Worm (Caenorhabditis elegans) whole organism, early embryonic: Measurements from ENCODE around the gene gst-11.

Experiments used
- B0310.2 ChIP-seq: sonication (generic microtip); optimal IDR thresholded peaks from 2 replicates; lab custom pipeline; 2016; ENCODE audit warnings: mild to moderate bottlenecking, missing genetic modification characterization, missing compliant biosample characterization
- F13C5.2 ChIP-seq: sonication (generic microtip); optimal IDR thresholded peaks from 2 replicates; lab custom pipeline; 2017; ENCODE audit warnings: mild to moderate bottlenecking, missing genetic modification characterization, inconsistent platforms, missing compliant biosample characterization
- aly-1 ChIP-seq: sonication (generic microtip); optimal IDR thresholded peaks from 2 replicates; lab custom pipeline; 2016; ENCODE audit warnings: missing genetic modification characterization, missing compliant biosample characterization
- ama-1 ChIP-seq: fragments of 150-350 bp; optimal IDR thresholded peaks from 2 replicates; lab custom pipeline; 2014
- ceh-13 ChIP-seq: fragments of 200-800 bp; sonication (Bioruptor generic); optimal IDR thresholded peaks from 2 replicates; lab custom pipeline; 2018; ENCODE audit warnings: mild to moderate bottlenecking, missing genetic modification characterization, missing compliant biosample characterization
- ceh-36 ChIP-seq: sonication (generic microtip); optimal IDR thresholded peaks from 2 replicates; lab custom pipeline; 2016; ENCODE audit warnings: missing genetic modification characterization, inconsistent platforms, missing compliant biosample characterization
- ets-7 ChIP-seq: sonication (generic microtip); optimal IDR thresholded peaks from 2 replicates; lab custom pipeline; 2016; ENCODE audit warnings: missing genotype, missing genetic modification characterization, missing compliant biosample characterization
- flt-1 ChIP-seq: fragments of 200-800 bp; sonication (Bioruptor generic); IDR thresholded peaks from 2 replicates; pipeline ENCODE4 v1.3.6; 2022; ENCODE audit warnings: missing genetic modification characterization, missing compliant biosample characterization
- hmbx-1 ChIP-seq: sonication (generic microtip); optimal IDR thresholded peaks from 2 replicates; lab custom pipeline; 2016; ENCODE audit warnings: mild to moderate bottlenecking, missing genetic modification characterization, missing compliant biosample characterization
- hmg-4 ChIP-seq: fragments of 200-800 bp; sonication (Bioruptor generic); optimal IDR thresholded peaks from 2 replicates; lab custom pipeline; 2018; ENCODE audit warnings: mild to moderate bottlenecking, missing genetic modification characterization, missing compliant biosample characterization
- hnd-1 ChIP-seq: sonication (generic microtip); optimal IDR thresholded peaks from 2 replicates; lab custom pipeline; 2016; ENCODE audit warnings: missing genetic modification characterization, missing compliant biosample characterization
- pes-1 ChIP-seq: fragments of 200-800 bp; sonication (Bioruptor generic); IDR thresholded peaks from 2 replicates; pipeline ENCODE4 v1.3.6; 2022; ENCODE audit warnings: missing genetic modification reagents, missing genetic modification characterization, missing compliant biosample characterization
- scrt-1 ChIP-seq: fragments of 200-800 bp; sonication (Bioruptor generic); IDR thresholded peaks from 2 replicates; pipeline ENCODE4 v1.3.6; 2022; ENCODE audit warnings: missing genetic modification characterization, missing compliant biosample characterization
- sea-1 ChIP-seq: fragments of 200-800 bp; sonication (Bioruptor generic); conservative IDR thresholded peaks from 2 replicates; pipeline ENCODE4 v1.3.6; 2022; ENCODE audit warnings: missing genetic modification characterization, missing compliant biosample characterization
- tbx-11 ChIP-seq: fragments of 200-800 bp; sonication (Bioruptor generic); IDR thresholded peaks from 2 replicates; pipeline ENCODE4 v1.3.6; 2022; ENCODE audit warnings: missing genetic modification characterization, missing compliant biosample characterization
- tbx-37 ChIP-seq: fragments of 200-800 bp; sonication (Bioruptor generic); conservative IDR thresholded peaks from 2 replicates; pipeline ENCODE4 v1.3.6; 2022; ENCODE audit warnings: missing genetic modification reagents, missing genetic modification characterization, missing compliant biosample characterization
- tra-4 ChIP-seq: sonication (generic microtip); optimal IDR thresholded peaks from 2 replicates; lab custom pipeline; 2017; ENCODE audit warnings: missing genetic modification characterization, missing compliant biosample characterization

The gst-11 gene

DNA sequence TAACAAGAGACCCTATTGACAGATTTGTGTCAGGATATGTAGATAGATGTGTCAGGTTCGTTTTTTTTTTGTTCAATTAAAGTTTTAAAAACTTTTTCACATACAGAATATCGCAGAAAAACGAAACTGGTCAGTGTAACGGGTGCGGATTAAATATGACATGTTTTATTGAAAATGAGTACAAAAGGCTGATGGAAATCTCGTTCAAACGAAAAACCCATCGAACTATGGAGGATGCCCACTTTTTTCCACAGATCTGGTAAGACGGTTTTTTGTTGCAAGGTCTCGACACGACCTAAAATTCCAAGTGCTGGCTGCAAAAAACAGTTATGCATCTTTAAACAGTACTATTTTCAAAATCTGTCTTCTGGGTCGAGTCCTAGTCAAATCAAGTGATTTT lies 3.5 kb downstream of the gst-11 start:
- TF ChIP-seq tbx-37 (GFP tag; lab: Robert Waterston, UW) (no peak), ceh-36 (no peak), hnd-1 (tag; lab: Kevin White, UChicago) (no peak), scrt-1 (no peak), ama-1 (no peak), pes-1 (GFP tag; lab: Robert Waterston, UW) (no peak), hmbx-1 (tag; lab: Kevin White, UChicago) (no peak), sea-1 (GFP tag; lab: Robert Waterston, UW) (no peak), ets-7 (no peak)

- TF ChIP-seq tra-4 (no peak), ceh-13 (GFP tag; lab: Kevin White, UChicago) (no peak), hmbx-1 (tag; lab: Kevin White, UChicago) (no peak), hnd-1 (tag; lab: Kevin White, UChicago) (no peak), ama-1 (no peak), scrt-1 (no peak), B0310.2 (tag; lab: Kevin White, UChicago) (no peak), tbx-11 (GFP tag; lab: Robert Waterston, UW) (no peak), flt-1 (no peak), F13C5.2 (no peak), aly-1 (tag; lab: Kevin White, UChicago) (no peak), sea-1 (GFP tag; lab: Robert Waterston, UW) (no peak), ets-7 (no peak), ceh-36 (no peak), tbx-37 (GFP tag; lab: Robert Waterston, UW) (no peak), pes-1 (GFP tag; lab: Robert Waterston, UW) (no peak), hmg-4 (GFP tag; lab: Kevin White, UChicago) (no peak)
Measured at ce11 chrX:3628016-3628415, 5.5 kb downstream of the gst-11 start, which contains the start of gene vep-2. vep-2 (plus strand) TSS chrX:3628316.

DNA sequence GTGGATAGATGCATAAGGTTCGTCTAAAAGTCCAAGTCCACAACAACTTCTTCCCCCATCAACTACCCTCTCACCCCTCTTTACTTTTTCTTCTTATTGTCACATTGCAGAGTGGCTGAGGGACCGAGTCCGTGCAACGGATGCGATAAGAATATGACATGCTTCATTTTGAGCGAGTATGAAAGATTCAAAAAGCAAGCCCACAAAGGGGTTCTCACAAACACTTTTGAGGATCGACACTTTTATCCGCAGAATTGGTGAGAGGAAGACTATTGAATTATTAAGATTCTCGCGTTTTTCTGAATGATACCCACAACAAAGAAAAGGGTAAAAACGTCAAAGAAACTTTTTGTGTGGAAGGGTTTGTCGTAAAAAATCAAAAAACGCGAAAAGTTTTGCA lies 8.0 kb downstream of the gst-11 start:
- TF ChIP-seq tbx-11 (GFP tag; lab: Robert Waterston, UW) (no peak), ceh-36 (no peak), scrt-1 (no peak), hmg-4 (GFP tag; lab: Kevin White, UChicago) (no peak), tra-4 (no peak), aly-1 (tag; lab: Kevin White, UChicago) (no peak), hnd-1 (tag; lab: Kevin White, UChicago) (no peak), B0310.2 (tag; lab: Kevin White, UChicago) (no peak), pes-1 (GFP tag; lab: Robert Waterston, UW) (no peak), sea-1 (GFP tag; lab: Robert Waterston, UW) (no peak), F13C5.2 (no peak), ets-7 (no peak), hmbx-1 (tag; lab: Kevin White, UChicago) (no peak), flt-1 (no peak)

- no peak for TF ChIP-seq ets-7
- TF ChIP-seq scrt-1 = no peak
- TF ChIP-seq pes-1 (GFP tag; lab: Robert Waterston, UW) = no peak
- TF ChIP-seq ceh-36 = no peak
- TF ChIP-seq hmg-4 (GFP tag; lab: Kevin White, UChicago) = no peak
- TF ChIP-seq hnd-1 (tag; lab: Kevin White, UChicago) = no peak
- TF ChIP-seq aly-1 (tag; lab: Kevin White, UChicago) = no peak
- TF ChIP-seq tra-4 = no peak
- TF ChIP-seq tbx-11 (GFP tag; lab: Robert Waterston, UW) = no peak
- TF ChIP-seq F13C5.2 = no peak
- no peak for TF ChIP-seq B0310.2 (tag; lab: Kevin White, UChicago)
- no peak for TF ChIP-seq ceh-13 (GFP tag; lab: Kevin White, UChicago)
- no peak for TF ChIP-seq tbx-37 (GFP tag; lab: Robert Waterston, UW)
Measured at ce11 chrX:3623162-3623561, 10.4 kb downstream of the gst-11 start, which contains the start of gene C18B2.2. C18B2.2 (plus strand) TSS chrX:3623462.

ce11 chrX:3618842-3619241 lies 14.7 kb downstream of the gst-11 start:
- no peak for TF ChIP-seq B0310.2 (tag; lab: Kevin White, UChicago)
- no peak for TF ChIP-seq ama-1
- TF ChIP-seq ceh-13 (GFP tag; lab: Kevin White, UChicago) = no peak
- no peak for TF ChIP-seq flt-1
- no peak for TF ChIP-seq hnd-1 (tag; lab: Kevin White, UChicago)

ce11 chrX:3617218-3617617 lies 16.3 kb downstream of the gst-11 start, which contains the start of gene del-9:
del-9 (minus strand) TSS chrX:3617318.
- no peak for TF ChIP-seq pes-1 (GFP tag; lab: Robert Waterston, UW)
- no peak for TF ChIP-seq ceh-13 (GFP tag; lab: Kevin White, UChicago)
- no peak for TF ChIP-seq B0310.2 (tag; lab: Kevin White, UChicago)
- TF ChIP-seq tra-4 = no peak
- no peak for TF ChIP-seq tbx-37 (GFP tag; lab: Robert Waterston, UW)
- no peak for TF ChIP-seq scrt-1
- TF ChIP-seq ets-7 = no peak
- no peak for TF ChIP-seq hmbx-1 (tag; lab: Kevin White, UChicago)
- no peak for TF ChIP-seq F13C5.2

- TF ChIP-seq F13C5.2 (no peak), hmbx-1 (tag; lab: Kevin White, UChicago) (no peak), hnd-1 (tag; lab: Kevin White, UChicago) (no peak), hmg-4 (GFP tag; lab: Kevin White, UChicago) (no peak), scrt-1 (no peak), sea-1 (GFP tag; lab: Robert Waterston, UW) (no peak), ets-7 (no peak), aly-1 (tag; lab: Kevin White, UChicago) (no peak), tra-4 (no peak), ceh-13 (GFP tag; lab: Kevin White, UChicago) (no peak), B0310.2 (tag; lab: Kevin White, UChicago) (no peak), flt-1 (no peak), pes-1 (GFP tag; lab: Robert Waterston, UW) (no peak), tbx-37 (GFP tag; lab: Robert Waterston, UW) (no peak), tbx-11 (GFP tag; lab: Robert Waterston, UW) (no peak), ceh-36 (no peak), ama-1 (no peak)
Measured at ce11 chrX:3613665-3614064, 19.9 kb downstream of the gst-11 start.

DNA sequence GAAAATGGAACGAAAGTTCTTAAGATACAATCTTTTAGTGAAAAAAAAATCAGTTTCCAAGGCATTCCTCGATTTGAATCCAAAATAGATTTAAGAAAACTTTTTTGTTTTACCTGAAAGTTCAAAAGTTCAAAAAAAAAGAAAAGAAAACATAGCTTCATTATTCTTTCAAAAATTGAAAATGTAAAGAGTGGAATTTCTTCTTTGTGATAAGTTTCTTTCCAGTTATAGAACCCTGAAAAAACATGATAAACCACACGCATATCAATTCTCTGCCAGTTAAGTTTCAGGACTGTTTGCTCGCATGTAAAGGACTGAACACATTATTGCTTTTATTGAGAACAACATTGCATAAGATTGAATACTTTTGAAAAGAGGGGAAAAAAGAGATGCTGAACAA lies 21.8 kb downstream of the gst-11 start:
- no peak for TF ChIP-seq hmbx-1 (tag; lab: Kevin White, UChicago)
- no peak for TF ChIP-seq ceh-36
- no peak for TF ChIP-seq flt-1
- no peak for TF ChIP-seq F13C5.2
- no peak for TF ChIP-seq tbx-11 (GFP tag; lab: Robert Waterston, UW)
- no peak for TF ChIP-seq aly-1 (tag; lab: Kevin White, UChicago)
- no peak for TF ChIP-seq scrt-1
- no peak for TF ChIP-seq B0310.2 (tag; lab: Kevin White, UChicago)
- no peak for TF ChIP-seq tbx-37 (GFP tag; lab: Robert Waterston, UW)
- no peak for TF ChIP-seq ama-1
- no peak for TF ChIP-seq tra-4
- no peak for TF ChIP-seq sea-1 (GFP tag; lab: Robert Waterston, UW)
- TF ChIP-seq pes-1 (GFP tag; lab: Robert Waterston, UW) = no peak
- no peak for TF ChIP-seq hnd-1 (tag; lab: Kevin White, UChicago)
- no peak for TF ChIP-seq ceh-13 (GFP tag; lab: Kevin White, UChicago)
- TF ChIP-seq ets-7 = no peak
